Worm (Caenorhabditis elegans) whole organism, late embryonic: Measurements from ENCODE around the gene F43E2.6.

Experiments
- C38D4.7 ChIP-seq: fragments of 200-800 bp; sonication (Bioruptor generic); optimal IDR thresholded peaks from 2 replicates; lab custom pipeline; 2018; ENCODE audit warnings: mild to moderate bottlenecking, missing genetic modification characterization, moderate library complexity, missing compliant biosample characterization
- K02D7.2 ChIP-seq: sonication (generic microtip); optimal IDR thresholded peaks from 2 replicates; lab custom pipeline; 2017; ENCODE audit warnings: mild to moderate bottlenecking, missing genetic modification characterization, missing compliant biosample characterization
- T23F11.4 ChIP-seq: fragments of 200-800 bp; sonication (Bioruptor generic); optimal IDR thresholded peaks from 2 replicates; lab custom pipeline; 2018; ENCODE audit warnings: mild to moderate bottlenecking, missing genetic modification characterization, missing compliant biosample characterization
- Y22D7AL.16 ChIP-seq: sonication (generic microtip); optimal IDR thresholded peaks from 2 replicates; lab custom pipeline; 2016; ENCODE audit warnings: missing genetic modification characterization, missing compliant biosample characterization
- ama-1 ChIP-seq: fragments of 150-350 bp; optimal IDR thresholded peaks from 2 replicates; lab custom pipeline; 2014
- ceh-14 ChIP-seq: sonication (generic microtip); optimal IDR thresholded peaks from 2 replicates; lab custom pipeline; 2016; ENCODE audit warnings: missing genotype, missing genetic modification characterization, missing compliant biosample characterization
- ceh-2 ChIP-seq: sonication (generic microtip); optimal IDR thresholded peaks from 2 replicates; lab custom pipeline; 2016; ENCODE audit warnings: missing genotype, missing genetic modification characterization, missing compliant biosample characterization
- ceh-24 ChIP-seq: sonication (generic microtip); optimal IDR thresholded peaks from 2 replicates; lab custom pipeline; 2016; ENCODE audit warnings: mild to moderate bottlenecking, missing genetic modification characterization, missing compliant biosample characterization
- ceh-30 ChIP-seq: fragments of 150-350 bp; optimal IDR thresholded peaks from 2 replicates; lab custom pipeline; 2014; ENCODE audit warnings: missing biosample characterization, missing genetic modification characterization
- ceh-31 ChIP-seq: sonication (generic microtip); optimal IDR thresholded peaks from 2 replicates; lab custom pipeline; 2016; ENCODE audit warnings: missing genetic modification characterization, missing compliant biosample characterization
- ceh-34 ChIP-seq: sonication (generic microtip); optimal IDR thresholded peaks from 2 replicates; lab custom pipeline; 2016; ENCODE audit warnings: mild to moderate bottlenecking, missing genetic modification characterization, missing compliant biosample characterization
- ceh-48 ChIP-seq: sonication (generic microtip); optimal IDR thresholded peaks from 2 replicates; lab custom pipeline; 2016; ENCODE audit warnings: missing genetic modification characterization, inconsistent platforms, missing compliant biosample characterization
- ceh-6 ChIP-seq: fragments of 200-800 bp; sonication (Bioruptor generic); optimal IDR thresholded peaks from 2 replicates; lab custom pipeline; 2018; ENCODE audit warnings: mild to moderate bottlenecking, missing genetic modification characterization, missing compliant biosample characterization
- ceh-9 ChIP-seq: sonication (generic microtip); optimal IDR thresholded peaks from 2 replicates; lab custom pipeline; 2016; ENCODE audit warnings: mild to moderate bottlenecking, missing genetic modification characterization, inconsistent platforms, missing compliant biosample characterization
- che-1 ChIP-seq: sonication (generic microtip); optimal IDR thresholded peaks from 2 replicates; lab custom pipeline; 2016; ENCODE audit warnings: mild to moderate bottlenecking, missing genetic modification characterization, missing compliant biosample characterization
- dmd-4 ChIP-seq: sonication (generic microtip); optimal IDR thresholded peaks from 2 replicates; lab custom pipeline; 2016; ENCODE audit warnings: borderline replicate concordance, missing genetic modification characterization, missing compliant biosample characterization
- ets-4 ChIP-seq: sonication (generic microtip); optimal IDR thresholded peaks from 2 replicates; lab custom pipeline; 2016; ENCODE audit warnings: missing genetic modification characterization, missing compliant biosample characterization
- eyg-1 ChIP-seq: sonication (generic microtip); optimal IDR thresholded peaks from 2 replicates; lab custom pipeline; 2016; ENCODE audit warnings: missing genotype, missing genetic modification characterization, missing compliant biosample characterization
- gmeb-2 ChIP-seq: sonication (generic microtip); optimal IDR thresholded peaks from 2 replicates; lab custom pipeline; 2016; ENCODE audit warnings: missing genetic modification characterization, inconsistent platforms, missing compliant biosample characterization
- hlh-13 ChIP-seq: fragments of 200-800 bp; sonication (Bioruptor generic); optimal IDR thresholded peaks from 2 replicates; lab custom pipeline; 2018; ENCODE audit warnings: mild to moderate bottlenecking, missing genetic modification characterization, missing compliant biosample characterization
- hlh-15 ChIP-seq: sonication (generic microtip); optimal IDR thresholded peaks from 2 replicates; lab custom pipeline; 2016; ENCODE audit warnings: missing genetic modification characterization, missing compliant biosample characterization
- hlh-30 ChIP-seq: sonication (generic microtip); optimal IDR thresholded peaks from 2 replicates; lab custom pipeline; 2017; ENCODE audit warnings: antibody characterized with exemption, missing genetic modification characterization, missing compliant biosample characterization; ENCODE audit not compliant: insufficient read depth
- hlh-6 ChIP-seq: sonication (generic microtip); optimal IDR thresholded peaks from 2 replicates; lab custom pipeline; 2016; ENCODE audit warnings: missing genotype, missing genetic modification characterization, missing compliant biosample characterization
- hlh-8 ChIP-seq: sonication (generic microtip); optimal IDR thresholded peaks from 2 replicates; lab custom pipeline; 2016; ENCODE audit warnings: missing genotype, missing genetic modification characterization, missing compliant biosample characterization
- lim-6 ChIP-seq: sonication (generic microtip); optimal IDR thresholded peaks from 2 replicates; lab custom pipeline; 2016; ENCODE audit warnings: missing genetic modification characterization, missing compliant biosample characterization
- madf-2 ChIP-seq: sonication (generic microtip); optimal IDR thresholded peaks from 2 replicates; lab custom pipeline; 2017; ENCODE audit warnings: missing genetic modification characterization, missing compliant biosample characterization
- npax-4 ChIP-seq: sonication (generic microtip); optimal IDR thresholded peaks from 2 replicates; lab custom pipeline; 2016; ENCODE audit warnings: missing genetic modification characterization, missing compliant biosample characterization
- pat-9 ChIP-seq: fragments of 200-800 bp; sonication (Bioruptor generic); optimal IDR thresholded peaks from 2 replicates; lab custom pipeline; 2018; ENCODE audit warnings: mild to moderate bottlenecking, missing genetic modification characterization, moderate library complexity, missing compliant biosample characterization
- pax-1 ChIP-seq: fragments of 150-350 bp; optimal IDR thresholded peaks from 2 replicates; lab custom pipeline; 2014; ENCODE audit warnings: missing biosample characterization, missing genetic modification characterization
- pros-1 ChIP-seq: fragments of 150-350 bp; optimal IDR thresholded peaks from 2 replicates; lab custom pipeline; 2014; ENCODE audit warnings: missing biosample characterization, missing genetic modification reagents, missing genetic modification characterization
- sdc-2 ChIP-seq: sonication (generic microtip); optimal IDR thresholded peaks from 2 replicates; lab custom pipeline; 2016; ENCODE audit warnings: missing genotype, missing genetic modification characterization, missing compliant biosample characterization
- sox-2 ChIP-seq: fragments of 200-800 bp; sonication (Bioruptor generic); IDR thresholded peaks from 2 replicates; pipeline ENCODE4 v1.3.6; 2022; ENCODE audit warnings: missing genetic modification reagents, missing genetic modification characterization, missing compliant biosample characterization
- sox-4 ChIP-seq: sonication (generic microtip); optimal IDR thresholded peaks from 2 replicates; lab custom pipeline; 2017; ENCODE audit warnings: mild to moderate bottlenecking, missing genetic modification characterization, inconsistent platforms, missing compliant biosample characterization
- tbx-2 ChIP-seq: sonication (generic microtip); optimal IDR thresholded peaks from 2 replicates; lab custom pipeline; 2016; ENCODE audit warnings: missing genetic modification characterization, missing compliant biosample characterization
- ttx-3 ChIP-seq: sonication (generic microtip); optimal IDR thresholded peaks from 2 replicates; lab custom pipeline; 2016; ENCODE audit warnings: missing genetic modification reagents, missing genetic modification characterization, missing compliant biosample characterization
- unc-55 ChIP-seq: sonication (generic microtip); optimal IDR thresholded peaks from 2 replicates; lab custom pipeline; 2017; ENCODE audit warnings: missing biosample characterization, missing genetic modification reagents, missing genetic modification characterization
- unc-86 ChIP-seq: sonication (generic microtip); optimal IDR thresholded peaks from 2 replicates; lab custom pipeline; 2016; ENCODE audit warnings: missing genetic modification characterization, missing compliant biosample characterization
- ztf-16 ChIP-seq: sonication (generic microtip); optimal IDR thresholded peaks from 2 replicates; lab custom pipeline; 2017; ENCODE audit warnings: missing genetic modification characterization, missing compliant biosample characterization

F43E2.6 gene

DNA sequence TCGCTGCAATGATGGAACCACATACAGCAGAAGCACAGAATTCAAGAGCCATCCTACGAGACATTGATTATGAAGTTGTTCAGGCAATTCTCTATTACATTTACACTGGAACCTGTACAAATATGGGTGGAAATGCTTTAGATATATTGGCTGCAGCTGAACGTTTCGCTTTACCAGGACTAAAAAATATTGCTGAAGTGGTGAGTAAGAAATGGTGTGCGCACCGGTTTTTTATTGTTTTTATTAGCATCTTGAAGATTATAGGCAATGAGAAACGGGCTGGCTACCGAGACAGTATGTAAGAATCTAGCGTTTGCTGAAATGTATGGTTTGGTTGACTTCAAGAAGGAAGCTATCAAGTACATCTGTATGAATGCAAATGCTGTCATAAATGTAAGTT, 27.4 kb upstream of the F43E2.6 start:
- no peak for TF ChIP-seq gmeb-2 (tag; lab: Kevin White, UChicago)

DNA sequence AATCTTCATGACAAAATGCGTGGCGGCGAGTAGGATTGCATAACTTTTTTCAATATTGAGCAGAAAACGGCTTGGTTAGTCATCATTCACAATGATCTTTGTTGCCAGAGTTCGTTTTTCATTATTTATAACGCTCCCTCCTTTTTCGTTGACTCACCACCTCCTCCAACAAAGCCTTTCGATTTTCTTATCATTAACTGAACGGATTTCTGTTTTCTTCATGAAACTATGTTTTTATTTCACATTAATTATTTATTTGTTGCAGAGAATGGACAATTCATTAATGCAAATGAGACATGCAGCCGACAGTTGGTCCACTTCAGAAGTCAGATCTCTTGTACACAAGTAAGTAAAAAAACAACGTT, 26.0 kb upstream of the F43E2.6 start, which contains the start of gene bath-44:
Gene bath-44 (plus strand): TSS at position 266 of the 365 bp plus-strand sequence.
- no peak for TF ChIP-seq ztf-16
- TF ChIP-seq K02D7.2 = no peak
- TF ChIP-seq T23F11.4 (GFP tag; lab: Kevin White, UChicago) = no peak
- TF ChIP-seq, all 69 proteins: peak for 0

DNA sequence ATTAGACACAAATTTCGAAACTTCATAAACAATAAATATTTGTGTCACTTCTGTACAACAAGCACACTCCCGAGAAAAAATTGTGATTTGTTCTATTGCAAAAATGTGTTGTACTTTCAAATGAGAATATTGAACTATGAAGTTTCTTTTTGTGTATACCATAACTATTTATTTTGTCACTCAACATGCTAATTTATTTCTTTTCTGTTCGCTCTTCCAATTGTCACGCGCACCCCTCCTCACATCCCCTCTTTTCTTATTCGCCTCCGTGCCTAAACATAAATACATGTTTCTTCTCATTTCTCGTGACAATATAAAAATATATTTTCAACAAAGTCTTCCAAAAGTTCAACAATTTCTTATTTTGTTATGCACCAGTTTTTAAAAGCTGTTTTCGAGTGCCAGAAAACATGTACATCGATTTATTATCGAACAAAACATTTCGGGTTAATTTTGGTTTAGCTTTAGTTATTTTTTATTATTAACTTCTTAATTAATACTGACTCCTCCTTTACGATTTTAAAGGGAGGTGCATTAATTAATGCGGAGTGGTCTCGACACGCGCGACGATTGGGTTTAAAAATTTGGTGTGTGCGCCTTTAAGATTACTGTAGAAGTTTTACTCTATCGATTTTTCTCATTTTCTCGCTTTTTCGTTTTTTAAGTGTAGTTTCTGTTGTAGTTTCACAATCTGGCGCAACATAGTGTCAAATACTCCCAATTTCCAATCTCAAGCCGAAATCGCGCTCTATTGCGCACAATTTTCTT, 25.4 kb upstream of the F43E2.6 start:
- TF ChIP-seq sox-2 (GFP tag; lab: Robert Waterston, UW) (no peak), hlh-8 (tag; lab: Kevin White, UChicago) (no peak), hlh-30 (tag; lab: Kevin White, UChicago) (no peak), hlh-6 (tag; lab: Kevin White, UChicago) (no peak), eyg-1 (tag; lab: Kevin White, UChicago) (no peak), ama-1 (lab: Kevin White, UChicago) (no peak), ceh-24 (no peak), ttx-3 (tag; lab: Kevin White, UChicago) (no peak), unc-86 (tag; lab: Kevin White, UChicago) (no peak), unc-55 (GFP tag; lab: Kevin White, UChicago) (no peak), hlh-15 (tag; lab: Kevin White, UChicago) (no peak), Y22D7AL.16 (tag; lab: Kevin White, UChicago) (no peak), lim-6 (no peak), ceh-31 (tag; lab: Kevin White, UChicago) (no peak), K02D7.2 (no peak), pros-1 (tag; lab: Kevin White, UChicago) (no peak), ceh-30 (tag; lab: Kevin White, UChicago) (no peak), ceh-14 (tag; lab: Kevin White, UChicago) (no peak)
- TF ChIP-seq, all 69 proteins: peak for 0

DNA sequence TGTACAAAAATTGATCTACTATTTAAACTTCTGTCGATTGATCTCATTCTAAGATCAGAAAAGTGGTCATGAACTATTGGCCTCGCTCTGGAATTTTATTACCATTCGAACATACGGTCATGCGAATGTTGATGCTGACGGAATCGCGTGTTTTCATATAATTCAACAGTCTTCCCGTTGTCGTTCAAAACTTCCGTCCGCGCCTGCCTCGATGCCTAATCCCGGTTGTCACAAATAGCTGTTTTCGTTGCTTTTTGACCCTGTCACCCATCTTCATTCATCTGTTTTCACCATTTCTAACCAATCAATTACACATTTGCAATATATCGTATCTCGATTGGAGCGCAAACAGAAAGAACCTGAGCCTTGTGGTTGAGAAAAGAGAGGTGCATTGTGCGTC, 24.7 kb upstream of the F43E2.6 start:
- no peak for TF ChIP-seq ceh-6 (GFP tag; lab: Kevin White, UChicago)
- no peak for TF ChIP-seq C38D4.7 (GFP tag; lab: Kevin White, UChicago)
- TF ChIP-seq hlh-13 (GFP tag; lab: Kevin White, UChicago) = no peak
- TF ChIP-seq ceh-34 (tag; lab: Kevin White, UChicago) = no peak
- no peak for TF ChIP-seq ceh-9 (tag; lab: Kevin White, UChicago)
- no peak for TF ChIP-seq hlh-6 (tag; lab: Kevin White, UChicago)
- no peak for TF ChIP-seq npax-4
- no peak for TF ChIP-seq ceh-2
- no peak for TF ChIP-seq sox-4 (tag; lab: Kevin White, UChicago)
- TF ChIP-seq sox-2 (GFP tag; lab: Robert Waterston, UW) = no peak
- no peak for TF ChIP-seq che-1 (tag; lab: Kevin White, UChicago)
- TF ChIP-seq tbx-2 (tag; lab: Kevin White, UChicago) = no peak
- TF ChIP-seq ets-4 = no peak
- no peak for TF ChIP-seq ceh-48
- no peak for TF ChIP-seq dmd-4
- TF ChIP-seq K02D7.2 = no peak
- TF ChIP-seq pax-1 (tag; lab: Kevin White, UChicago) = no peak
- no peak for TF ChIP-seq madf-2 (tag; lab: Kevin White, UChicago)
- no peak for TF ChIP-seq pat-9 (tag; lab: Kevin White, UChicago)
- TF ChIP-seq sdc-2 (tag; lab: Kevin White, UChicago) = no peak
